Worm (Caenorhabditis elegans) whole organism, young adult: Measurements from ENCODE around the gene B0244.16.

Experiments
- F22D6.2 ChIP-seq: sonication (generic microtip); optimal IDR thresholded peaks from 2 replicates; lab custom pipeline; 2016; ENCODE audit warnings: mild to moderate bottlenecking, missing genetic modification characterization, missing compliant biosample characterization
- F49E8.2 ChIP-seq: sonication (generic microtip); optimal IDR thresholded peaks from 3 replicates; lab custom pipeline; 2017; ENCODE audit warnings: missing genetic modification characterization, mild to moderate bottlenecking, missing compliant biosample characterization, antibody characterized with exemption, moderate library complexity; ENCODE audit not compliant: insufficient read depth
- athp-1 ChIP-seq: sonication (generic microtip); optimal IDR thresholded peaks from 2 replicates; lab custom pipeline; 2017; ENCODE audit warnings: mild to moderate bottlenecking, missing genetic modification characterization, missing compliant biosample characterization
- bed-1 ChIP-seq: fragments of 200-800 bp; sonication (Bioruptor generic); IDR thresholded peaks from 2 replicates; pipeline ENCODE4 v1.3.6; 2022; ENCODE audit warnings: missing genetic modification reagents, missing genetic modification characterization, missing compliant biosample characterization
- him-1 ChIP-seq: sonication (generic microtip); optimal IDR thresholded peaks from 2 replicates; lab custom pipeline; 2016; ENCODE audit warnings: missing genotype, missing genetic modification reagents, missing genetic modification characterization, missing compliant biosample characterization
- hlh-12 ChIP-seq: sonication (generic microtip); optimal IDR thresholded peaks from 2 replicates; lab custom pipeline; 2016; ENCODE audit warnings: missing genetic modification characterization, missing compliant biosample characterization
- lin-40 ChIP-seq: sonication (generic microtip); optimal IDR thresholded peaks from 2 replicates; lab custom pipeline; 2016; ENCODE audit warnings: missing genetic modification characterization, mild to moderate bottlenecking, missing compliant biosample characterization, missing genotype, missing genetic modification reagents
- mcd-1 ChIP-seq: fragments of 200-800 bp; sonication (Bioruptor generic); IDR thresholded peaks from 2 replicates; pipeline ENCODE4 v1.3.6; 2022; ENCODE audit warnings: missing genetic modification reagents, missing genetic modification characterization, missing compliant biosample characterization
- nhr-27 ChIP-seq: fragments of 200-800 bp; sonication (Bioruptor generic); optimal IDR thresholded peaks from 2 replicates; lab custom pipeline; 2018; ENCODE audit warnings: mild to moderate bottlenecking, missing genetic modification characterization, moderate library complexity, missing compliant biosample characterization
- unc-62 ChIP-seq: fragments of 150-350 bp; optimal IDR thresholded peaks from 2 replicates; lab custom pipeline; 2014; ENCODE audit warnings: missing biosample characterization, missing genetic modification reagents, missing genetic modification characterization
- ztf-18 ChIP-seq: sonication (generic microtip); optimal IDR thresholded peaks from 2 replicates; lab custom pipeline; 2016; ENCODE audit warnings: missing genotype, mild to moderate bottlenecking, missing genetic modification characterization, missing compliant biosample characterization

- no peak for TF ChIP-seq F22D6.2 (tag; lab: Kevin White, UChicago)
- no peak for TF ChIP-seq nhr-27
- no peak for TF ChIP-seq athp-1 (tag; lab: Kevin White, UChicago)
- TF ChIP-seq lin-40: no peak
- TF ChIP-seq bed-1: no peak
- TF ChIP-seq mcd-1 (GFP tag; lab: Robert Waterston, UW): no peak
- no peak for TF ChIP-seq ztf-18
- TF ChIP-seq him-1 (tag; lab: Kevin White, UChicago): no peak
- no peak for TF ChIP-seq hlh-12 (tag; lab: Kevin White, UChicago)
- no peak for TF ChIP-seq unc-62 (GFP tag; lab: Kevin White, UChicago)
- TF ChIP-seq F49E8.2: no peak
Observed at ce11 chrIII:5744579-5744978, 3.8 kb downstream of the B0244.16 start, which contains the start of gene B0244.5.
